Worm (Caenorhabditis elegans) whole organism, young adult: Measurements from ENCODE around the gene C16D9.8.

ENCODE experiments used
- snpc-4 ChIP-seq, 5 experiments: fragments of 150-350 bp in 1 of 5; sonication (generic microtip) in 4 of 5; optimal IDR thresholded peaks; 2 replicates each; lab custom pipeline; 2014 to 2018; ENCODE audit warnings: missing genetic modification characterization in 5 of 5, missing biosample characterization in 3 of 5, antibody characterized with exemption in 2 of 5, mild to moderate bottlenecking in 2 of 5, missing compliant biosample characterization in 2 of 5, missing genotype in 2 of 5, moderate library complexity in 2 of 5, missing genetic modification reagents in 1 of 5
- somi-1 ChIP-seq: fragments of 200-800 bp; sonication (Bioruptor generic); optimal IDR thresholded peaks from 2 replicates; lab custom pipeline; 2018; ENCODE audit warnings: mild to moderate bottlenecking, missing genetic modification characterization, missing compliant biosample characterization
- unc-62 ChIP-seq: fragments of 150-350 bp; optimal IDR thresholded peaks from 2 replicates; lab custom pipeline; 2014; ENCODE audit warnings: missing biosample characterization, missing genetic modification reagents, missing genetic modification characterization
- ztf-25 ChIP-seq: fragments of 200-800 bp; sonication (Bioruptor generic); IDR thresholded peaks from 2 replicates; pipeline ENCODE4 v1.3.6; 2022; ENCODE audit warnings: missing genetic modification reagents, missing genetic modification characterization, missing compliant biosample characterization

DNA sequence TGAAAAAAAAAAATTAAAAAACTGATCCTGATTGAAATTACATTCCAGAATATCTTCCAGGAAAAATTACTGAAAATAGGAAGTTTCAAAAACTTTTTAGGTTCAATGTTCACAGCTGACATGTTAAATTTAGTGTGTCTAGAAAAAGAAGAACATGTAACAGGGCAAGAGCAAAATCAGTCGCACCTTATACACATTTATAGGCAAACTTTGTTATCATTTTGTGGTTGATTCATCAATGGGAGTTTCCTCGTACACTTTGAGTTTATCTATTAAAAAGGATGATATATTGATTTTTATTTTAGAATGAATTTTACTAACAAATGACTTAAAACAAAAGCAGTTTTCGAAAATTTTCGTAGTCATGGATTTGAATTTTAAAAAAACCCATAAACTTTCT, 20.2 kb downstream of the C16D9.8 start:
- TF ChIP-seq snpc-4 (GFP tag; optimal IDR thresholded peaks at IDR 0.05; lab: Kevin White, UChicago): no peak
- TF ChIP-seq snpc-4 (tag; optimal IDR thresholded peaks at IDR 0.05; lab: Kevin White, UChicago): no peak
- TF ChIP-seq ztf-25 (GFP tag; lab: Robert Waterston, UW): no peak
- no peak for TF ChIP-seq somi-1 (GFP tag; lab: Kevin White, UChicago)
- no peak for TF ChIP-seq unc-62 (GFP tag; lab: Kevin White, UChicago)
